Worm (Caenorhabditis elegans): ENCODE data around the gene nhr-108.

The nhr-108 gene

DNA sequence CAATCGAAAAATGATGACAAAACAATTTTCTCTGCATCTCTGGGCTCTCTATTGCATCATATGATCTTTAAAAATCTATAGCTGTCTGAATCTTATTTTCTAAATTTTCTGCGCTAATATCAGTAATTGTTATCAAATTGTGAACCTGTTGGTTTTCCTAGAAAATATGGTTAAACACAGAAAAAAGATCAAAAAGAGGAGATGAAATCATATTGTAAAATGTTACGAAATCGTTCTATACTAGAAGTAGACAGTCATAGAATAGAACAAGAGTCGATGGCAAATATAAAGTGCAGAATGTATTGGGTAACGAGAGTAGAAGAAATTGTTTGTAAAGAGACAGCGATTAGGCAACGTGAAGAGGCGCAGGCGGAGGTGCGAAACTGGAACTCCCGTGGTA is 43.6 kb downstream of the nhr-108 start:
- TF ChIP-seq pes-1 (GFP tag; IDR thresholded peaks at IDR 0.05) (no peak), tbx-37 (GFP tag; conservative IDR thresholded peaks at IDR 0.05) (no peak), aly-1 (tag; optimal IDR thresholded peaks at IDR 0.05) (no peak), B0310.2 (tag; optimal IDR thresholded peaks at IDR 0.05) (no peak), ceh-13 (GFP tag; optimal IDR thresholded peaks at IDR 0.05) (no peak), tra-4 (tag; optimal IDR thresholded peaks at IDR 0.05) (no peak), ama-1 (optimal IDR thresholded peaks at IDR 0.05) (no peak), tbx-11 (GFP tag; IDR thresholded peaks at IDR 0.05) (no peak), hmbx-1 (tag; optimal IDR thresholded peaks at IDR 0.05) (no peak), ceh-36 (tag; optimal IDR thresholded peaks at IDR 0.05) (no peak), scrt-1 (GFP tag; IDR thresholded peaks at IDR 0.05) (no peak), ets-7 (tag; optimal IDR thresholded peaks at IDR 0.05) (no peak), sea-1 (GFP tag; conservative IDR thresholded peaks at IDR 0.05) (no peak), flt-1 (GFP tag; IDR thresholded peaks at IDR 0.05) (no peak), F13C5.2 (tag; optimal IDR thresholded peaks at IDR 0.05) (no peak)

DNA sequence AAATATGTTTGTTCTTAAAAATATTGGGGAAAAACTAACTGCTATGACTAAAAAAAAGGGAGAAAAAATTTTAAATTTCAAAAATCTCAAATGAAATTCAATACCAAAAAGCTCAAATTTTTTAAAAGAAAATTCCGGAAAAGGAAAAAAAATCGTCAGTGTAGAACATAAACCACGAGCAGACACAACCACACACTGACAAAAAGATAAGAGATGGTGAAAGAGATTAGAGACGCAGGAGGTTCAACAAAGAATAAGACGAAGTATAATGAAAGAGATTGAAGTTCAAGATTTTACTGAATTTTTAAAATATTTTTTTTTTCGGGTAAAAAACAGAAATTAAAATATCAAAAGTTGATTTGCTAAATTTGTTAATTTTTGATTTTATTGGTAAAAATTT is 44.2 kb downstream of the nhr-108 start:
- TF ChIP-seq hmg-4 (GFP tag; optimal IDR thresholded peaks at IDR 0.05) (no peak), B0310.2 (tag; optimal IDR thresholded peaks at IDR 0.05) (no peak), ceh-13 (GFP tag; optimal IDR thresholded peaks at IDR 0.05) (no peak), F13C5.2 (tag; optimal IDR thresholded peaks at IDR 0.05) (no peak), hnd-1 (tag; optimal IDR thresholded peaks at IDR 0.05) (no peak), tra-4 (tag; optimal IDR thresholded peaks at IDR 0.05) (no peak), aly-1 (tag; optimal IDR thresholded peaks at IDR 0.05) (no peak), ama-1 (optimal IDR thresholded peaks at IDR 0.05) (no peak)

DNA sequence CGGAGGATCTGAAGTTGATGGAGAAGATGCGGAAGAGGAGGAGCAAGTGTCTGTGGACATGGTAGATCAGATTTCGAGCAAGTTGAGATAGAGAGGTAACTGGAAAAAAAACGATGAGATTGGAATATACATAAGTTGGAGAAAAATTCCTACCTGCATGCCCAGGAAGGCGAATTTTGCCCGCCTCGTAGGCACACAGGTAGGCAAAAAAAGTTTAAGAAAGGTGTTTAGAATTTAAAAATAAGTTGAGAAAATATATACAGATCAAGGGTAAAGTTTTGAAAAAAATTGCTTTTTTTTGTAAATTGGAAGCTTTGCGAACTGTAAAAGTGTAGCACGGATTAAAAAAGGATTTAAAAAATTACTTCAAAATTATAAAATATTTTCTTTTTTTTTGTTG is 44.8 kb downstream of the nhr-108 start, which contains the start of gene nhr-84:
TSS of gene nhr-84 (minus strand) at position 101 of the 400 bp plus-strand sequence.
- TF ChIP-seq hmbx-1 (tag; optimal IDR thresholded peaks at IDR 0.05) (no peak), scrt-1 (GFP tag; IDR thresholded peaks at IDR 0.05) (no peak), F13C5.2 (tag; optimal IDR thresholded peaks at IDR 0.05) (no peak), aly-1 (tag; optimal IDR thresholded peaks at IDR 0.05) (no peak), ceh-36 (tag; optimal IDR thresholded peaks at IDR 0.05) (no peak), pes-1 (GFP tag; IDR thresholded peaks at IDR 0.05) (no peak), tbx-37 (GFP tag; conservative IDR thresholded peaks at IDR 0.05) (no peak), flt-1 (GFP tag; IDR thresholded peaks at IDR 0.05) (no peak), ceh-13 (GFP tag; optimal IDR thresholded peaks at IDR 0.05) (no peak)

DNA sequence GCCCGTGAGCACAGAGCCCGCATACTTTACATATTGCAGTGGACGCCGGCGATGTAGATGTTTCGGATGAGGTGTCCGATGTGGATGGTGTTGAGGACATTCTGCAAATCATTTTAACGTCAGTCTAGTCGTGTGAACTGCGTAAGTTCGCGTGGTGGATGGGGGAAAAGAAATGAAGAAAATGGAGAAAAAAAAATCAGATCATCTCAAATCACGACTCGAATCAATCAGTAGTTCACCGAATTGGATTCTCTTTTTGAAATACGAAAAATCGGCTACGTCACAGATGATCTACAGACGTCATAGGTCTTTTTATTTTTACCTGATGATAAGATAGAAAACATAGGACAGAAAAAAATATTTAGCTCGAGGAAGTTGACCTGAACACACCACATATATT is 48.0 kb downstream of the nhr-108 start, which contains the start of gene nhr-102:
TSS of gene nhr-102 (minus strand) at position 101 of the 400 bp plus-strand sequence.
- TF ChIP-seq ama-1 (optimal IDR thresholded peaks at IDR 0.05) (no peak), ceh-36 (tag; optimal IDR thresholded peaks at IDR 0.05) (no peak), sea-1 (GFP tag; conservative IDR thresholded peaks at IDR 0.05) (no peak), B0310.2 (tag; optimal IDR thresholded peaks at IDR 0.05) (no peak), flt-1 (GFP tag; IDR thresholded peaks at IDR 0.05) (no peak), tbx-37 (GFP tag; conservative IDR thresholded peaks at IDR 0.05) (no peak), ets-7 (tag; optimal IDR thresholded peaks at IDR 0.05) (no peak), tbx-11 (GFP tag; IDR thresholded peaks at IDR 0.05) (no peak), F13C5.2 (tag; optimal IDR thresholded peaks at IDR 0.05) (no peak), scrt-1 (GFP tag; IDR thresholded peaks at IDR 0.05) (no peak), hnd-1 (tag; optimal IDR thresholded peaks at IDR 0.05) (no peak), pes-1 (GFP tag; IDR thresholded peaks at IDR 0.05) (no peak), aly-1 (tag; optimal IDR thresholded peaks at IDR 0.05) (no peak), tra-4 (tag; optimal IDR thresholded peaks at IDR 0.05) (no peak)

DNA sequence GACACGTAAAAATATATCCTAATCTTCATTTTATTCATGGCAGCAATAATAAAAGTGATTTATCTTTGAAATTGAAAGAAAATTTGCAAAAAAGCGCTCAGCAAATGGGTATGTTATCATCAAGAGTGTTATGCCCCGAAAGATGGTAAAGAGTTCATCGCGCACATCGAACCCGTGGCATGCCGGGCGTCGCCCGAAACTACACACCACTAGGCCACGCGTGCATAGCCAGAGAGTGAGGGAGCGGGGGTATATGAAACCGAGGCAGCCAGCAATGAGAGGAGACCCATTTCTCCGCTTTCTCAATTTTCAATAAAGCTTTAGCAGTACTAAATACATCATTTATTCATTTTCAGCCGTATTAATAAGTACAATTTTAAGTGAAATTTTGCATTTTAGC is 50.5 kb downstream of the nhr-108 start:
- TF ChIP-seq F13C5.2 (tag; optimal IDR thresholded peaks at IDR 0.05) (peak; percentile 100), tbx-11 (GFP tag; IDR thresholded peaks at IDR 0.05) (peak; percentile 100), flt-1 (GFP tag; IDR thresholded peaks at IDR 0.05) (peak; percentile 100), ama-1 (optimal IDR thresholded peaks at IDR 0.05) (no peak), hmbx-1 (tag; optimal IDR thresholded peaks at IDR 0.05) (peak; percentile 94), tbx-37 (GFP tag; conservative IDR thresholded peaks at IDR 0.05) (peak; percentile 100), sea-1 (GFP tag; conservative IDR thresholded peaks at IDR 0.05) (peak; percentile 99), ceh-13 (GFP tag; optimal IDR thresholded peaks at IDR 0.05) (peak; percentile 99), aly-1 (tag; optimal IDR thresholded peaks at IDR 0.05) (peak; percentile 99), ceh-36 (tag; optimal IDR thresholded peaks at IDR 0.05) (peak; percentile 98), scrt-1 (GFP tag; IDR thresholded peaks at IDR 0.05) (peak; percentile 100), ets-7 (tag; optimal IDR thresholded peaks at IDR 0.05) (peak; percentile 97), pes-1 (GFP tag; IDR thresholded peaks at IDR 0.05) (peak; percentile 99), hnd-1 (tag; optimal IDR thresholded peaks at IDR 0.05) (peak; percentile 96), tra-4 (tag; optimal IDR thresholded peaks at IDR 0.05) (peak; percentile 98), hmg-4 (GFP tag; optimal IDR thresholded peaks at IDR 0.05) (peak; percentile 99), B0310.2 (tag; optimal IDR thresholded peaks at IDR 0.05) (peak; percentile 99)
